Fruit fly (Drosophila melanogaster): ENCODE measurements around the gene Acsf2.
A peak's percentile ranks its signal among the peaks of the same experiment; 100 is the strongest.

The Acsf2 gene

dm6 chr2L:5297289-5297960 is 44.6 kb downstream of the Acsf2 start (continued):
- TF ChIP-seq pita (GFP tag; optimal IDR thresholded peaks at IDR 0.05): no peak
- peak; percentile 19 for TF ChIP-seq CG7556 (GFP tag; optimal IDR thresholded peaks at IDR 0.05)
- TF ChIP-seq az2 (GFP tag; optimal IDR thresholded peaks at IDR 0.05): peak; percentile 28
- TF ChIP-seq CG16813 (GFP tag; IDR thresholded peaks at IDR 0.05; ENCODE audit: partially characterized antibody): no peak
- peak; percentile 54 for TF ChIP-seq Ssrp (tag; optimal IDR thresholded peaks at IDR 0.05)
- TF ChIP-seq CG4820 (GFP tag; optimal IDR thresholded peaks at IDR 0.05): peak; percentile 29
- peak; percentile 37 for TF ChIP-seq BtbVII (GFP tag; optimal IDR thresholded peaks at IDR 0.05)
- TF ChIP-seq CG2712 (tag; optimal IDR thresholded peaks at IDR 0.05): peak; percentile 64
- peak; percentile 11 for TF ChIP-seq CG30403 (GFP tag; optimal IDR thresholded peaks at IDR 0.05)
- TF ChIP-seq CG11504 (tag; optimal IDR thresholded peaks at IDR 0.05): peak; percentile 43
- no peak for TF ChIP-seq zfh1 (GFP tag; IDR thresholded peaks at IDR 0.05)
- TF ChIP-seq CG7786 (GFP tag; optimal IDR thresholded peaks at IDR 0.05): peak; percentile 8
- TF ChIP-seq ato (GFP tag; IDR thresholded peaks at IDR 0.05; ENCODE audit: partially characterized antibody): no peak
- TF ChIP-seq Dref (GFP tag; IDR thresholded peaks at IDR 0.05): no peak
- TF ChIP-seq CG8924 (tag; optimal IDR thresholded peaks at IDR 0.05): peak; percentile 35
- TF ChIP-seq Med (GFP tag): peak; percentile 80
- TF ChIP-seq CG10565 (GFP tag; optimal IDR thresholded peaks at IDR 0.05): no peak
- no peak for TF ChIP-seq CrebB (tag; optimal IDR thresholded peaks at IDR 0.05)
- TF ChIP-seq Drgx (GFP tag; IDR thresholded peaks at IDR 0.05): peak; percentile 53; the same call in 1 of the 2 replicates
- TF ChIP-seq CG17802 (tag; optimal IDR thresholded peaks at IDR 0.05): peak; percentile 46
- peak; percentile 20 for TF ChIP-seq CG2875 (GFP tag; optimal IDR thresholded peaks at IDR 0.05)
- peak; percentile 83 for TF ChIP-seq CG1603 (tag; optimal IDR thresholded peaks at IDR 0.05)
- TF ChIP-seq p53 (GFP tag; optimal IDR thresholded peaks at IDR 0.05): no peak
- peak; percentile 58 for TF ChIP-seq ATbp (GFP tag; optimal IDR thresholded peaks at IDR 0.05)
- TF ChIP-seq CG8388 (GFP tag; optimal IDR thresholded peaks at IDR 0.05): peak; percentile 73
- TF ChIP-seq CG12391 (tag; optimal IDR thresholded peaks at IDR 0.05): peak; percentile 61
- TF ChIP-seq CG8089 (GFP tag; optimal IDR thresholded peaks at IDR 0.05): peak; percentile 27
- no peak for TF ChIP-seq CG10209 (GFP tag; optimal IDR thresholded peaks at IDR 0.05)
- no peak for TF ChIP-seq jigr1 (GFP tag; IDR thresholded peaks at IDR 0.05)
- TF ChIP-seq pum (GFP tag; optimal IDR thresholded peaks at IDR 0.05): peak; percentile 38
- TF ChIP-seq otp (GFP tag; IDR thresholded peaks at IDR 0.05): 0 out of 3 replicates have a peak, but pooled peaks have one; percentile 18
- TF ChIP-seq Abd-B (GFP tag; optimal IDR thresholded peaks at IDR 0.05): peak; percentile 37
- TF ChIP-seq lab (GFP tag; optimal IDR thresholded peaks at IDR 0.05): peak; percentile 38
- TF ChIP-seq Atf3 (GFP tag; optimal IDR thresholded peaks at IDR 0.05): peak; percentile 11
- no peak for TF ChIP-seq CG7745 (tag; optimal IDR thresholded peaks at IDR 0.05)
- no peak for TF ChIP-seq CG8359 (GFP tag; optimal IDR thresholded peaks at IDR 0.05; ENCODE audit: borderline replicate concordance)
- TF ChIP-seq H2.0 (GFP tag; IDR thresholded peaks at IDR 0.05): 0 out of 2 replicates have a peak, but pooled peaks have one; percentile 12
- peak; percentile 15 for TF ChIP-seq Atf-2 (GFP tag; optimal IDR thresholded peaks at IDR 0.05)
- TF ChIP-seq Xbp1 (GFP tag; optimal IDR thresholded peaks at IDR 0.05): peak; percentile 25
- TF ChIP-seq Tbp (GFP tag; optimal IDR thresholded peaks at IDR 0.05): no peak
- no peak for TF ChIP-seq Ada2b (GFP tag; IDR thresholded peaks at IDR 0.05)
- TF ChIP-seq CG10979 (tag; optimal IDR thresholded peaks at IDR 0.05): peak; percentile 79
- no peak for TF ChIP-seq oc (tag; optimal IDR thresholded peaks at IDR 0.05)
- peak; percentile 35 for TF ChIP-seq grau (tag; optimal IDR thresholded peaks at IDR 0.05)
- TF ChIP-seq Ets65A (GFP tag): no peak
- TF ChIP-seq sisA (GFP tag; IDR thresholded peaks at IDR 0.05): peak; percentile 36; the same call in 1 of the 2 replicates
- TF ChIP-seq Oaz (GFP tag; IDR thresholded peaks at IDR 0.05): no peak
- TF ChIP-seq sc (optimal IDR thresholded peaks at IDR 0.05): no peak
- TF ChIP-seq sc (GFP tag; optimal IDR thresholded peaks at IDR 0.05): peak; percentile 57
- TF ChIP-seq sug (tag; optimal IDR thresholded peaks at IDR 0.05): no peak

All from whole organism, embryonic.